Fruit fly (Drosophila melanogaster) whole organism, embryonic: ENCODE data around the gene CG16736.

ENCODE experiments used
- Adf1 ChIP-seq: fragments of 200-800 bp; sonication (Bioruptor generic); IDR thresholded peaks from 2 replicates; pipeline ENCODE4 v1.3.6; 2022; ENCODE audit warnings: missing biosample characterization, missing genetic modification characterization
- Bdp1 ChIP-seq: fragments of 200-800 bp; sonication (Bioruptor generic); optimal IDR thresholded peaks from 3 replicates; lab custom pipeline; 2016; ENCODE audit warnings: missing biosample characterization, missing genetic modification characterization
- CG10267 ChIP-seq: fragments of 200-800 bp; sonication (Bioruptor generic); optimal IDR thresholded peaks from 2 replicates; lab custom pipeline; 2018; ENCODE audit warnings: missing biosample characterization, mild to moderate bottlenecking, missing genetic modification characterization, moderate library complexity
- CG13624 ChIP-seq: fragments of 200-800 bp; sonication (Bioruptor generic); optimal IDR thresholded peaks from 2 replicates; lab custom pipeline; 2016; ENCODE audit warnings: missing biosample characterization, missing genetic modification characterization
- CG16813 ChIP-seq: fragments of 200-800 bp; sonication (Bioruptor generic); IDR thresholded peaks from 3 replicates; pipeline ENCODE4 v1.3.6; 2022; ENCODE audit warnings: missing biosample characterization, missing genetic modification characterization; ENCODE audit not compliant: partially characterized antibody
- CG17829 ChIP-seq: fragments of 200-800 bp; optimal IDR thresholded peaks from 2 replicates; lab custom pipeline; 2019; ENCODE audit warnings: missing biosample characterization, mild to moderate bottlenecking, missing genetic modification characterization, moderate library complexity
- CG18764 ChIP-seq: fragments of 200-800 bp; sonication (Bioruptor generic); optimal IDR thresholded peaks from 3 replicates; lab custom pipeline; 2016; ENCODE audit warnings: missing biosample characterization, missing genetic modification characterization
- CG2116 ChIP-seq: fragments of 200-800 bp; sonication (Bioruptor generic); optimal IDR thresholded peaks from 3 replicates; lab custom pipeline; 2018; ENCODE audit warnings: missing biosample characterization, mild to moderate bottlenecking, missing genetic modification characterization
- CG2120 ChIP-seq: fragments of 200-800 bp; sonication (Bioruptor generic); optimal IDR thresholded peaks from 3 replicates; lab custom pipeline; 2016; ENCODE audit warnings: missing biosample characterization, missing genetic modification characterization
- CG30020 ChIP-seq: fragments of 200-800 bp; optimal IDR thresholded peaks from 2 replicates; lab custom pipeline; 2019; ENCODE audit warnings: missing biosample characterization, mild to moderate bottlenecking, missing genetic modification characterization, moderate library complexity
- CG4617 ChIP-seq: fragments of 200-800 bp; sonication (Bioruptor generic); optimal IDR thresholded peaks from 3 replicates; lab custom pipeline; 2016; ENCODE audit warnings: missing biosample characterization, missing genetic modification characterization, borderline replicate concordance
- CG6175 ChIP-seq: fragments of 200-800 bp; sonication (Bioruptor generic); IDR thresholded peaks from 3 replicates; pipeline ENCODE4 v1.3.6; 2022; ENCODE audit warnings: missing biosample characterization, missing genetic modification characterization
- CG6791 ChIP-seq: fragments of 200-800 bp; sonication (Bioruptor generic); IDR thresholded peaks from 3 replicates; pipeline ENCODE4 v1.3.6; 2022; ENCODE audit warnings: missing biosample characterization, missing genetic modification characterization; ENCODE audit not compliant: partially characterized antibody
- CG7928 ChIP-seq: fragments of 200-800 bp; sonication (Bioruptor generic); optimal IDR thresholded peaks from 2 replicates; lab custom pipeline; 2017; ENCODE audit warnings: missing biosample characterization, mild to moderate bottlenecking, missing genetic modification characterization
- CG8478 ChIP-seq: fragments of >200 bp; optimal IDR thresholded peaks from 2 replicates; lab custom pipeline; 2018
- CHES-1-like ChIP-seq: fragments of 200-800 bp; sonication (Bioruptor generic); optimal IDR thresholded peaks from 2 replicates; lab custom pipeline; 2016; ENCODE audit warnings: missing biosample characterization, missing genetic modification characterization
- D19A ChIP-seq: fragments of 200-800 bp; optimal IDR thresholded peaks from 3 replicates; lab custom pipeline; 2019; ENCODE audit warnings: missing biosample characterization, mild to moderate bottlenecking, missing genetic modification characterization, moderate library complexity
- Dek ChIP-seq: fragments of 200-800 bp; sonication (Bioruptor generic); optimal IDR thresholded peaks from 3 replicates; lab custom pipeline; 2019; ENCODE audit warnings: missing biosample characterization, mild to moderate bottlenecking, missing genetic modification characterization, moderate library complexity
- E2f2 ChIP-seq: fragments of 200-800 bp; sonication (Bioruptor generic); IDR thresholded peaks from 2 replicates; pipeline ENCODE4 v1.3.6; 2022; ENCODE audit warnings: missing biosample characterization, missing genetic modification characterization
- Fer1 ChIP-seq: fragments of 200-800 bp; sonication (Bioruptor generic); optimal IDR thresholded peaks from 2 replicates; lab custom pipeline; 2017; ENCODE audit warnings: missing biosample characterization, mild to moderate bottlenecking, missing genetic modification characterization
- Hsf ChIP-seq: fragments of 200-800 bp; sonication (Bioruptor generic); optimal IDR thresholded peaks from 3 replicates; lab custom pipeline; 2016; ENCODE audit warnings: missing biosample characterization, missing genetic modification characterization
- NfI ChIP-seq: fragments of 200-800 bp; sonication (Bioruptor generic); optimal IDR thresholded peaks from 3 replicates; lab custom pipeline; 2018; ENCODE audit warnings: missing biosample characterization, mild to moderate bottlenecking, missing genetic modification characterization, moderate library complexity
- Opbp ChIP-seq: fragments of 200-800 bp; sonication (Bioruptor generic); IDR thresholded peaks from 3 replicates; pipeline ENCODE4 v1.3.6; 2022; ENCODE audit warnings: missing biosample characterization, missing genetic modification characterization; ENCODE audit not compliant: partially characterized antibody
- Ptx1 ChIP-seq: fragments of 200-800 bp; sonication (Bioruptor generic); IDR thresholded peaks from 2 replicates; pipeline ENCODE4 v1.3.6; 2022; ENCODE audit warnings: missing biosample characterization, missing genetic modification characterization
- Ravus ChIP-seq: fragments of 200-800 bp; sonication (Bioruptor generic); IDR thresholded peaks from 2 replicates; pipeline ENCODE4 v1.3.6; 2022; ENCODE audit warnings: missing biosample characterization, missing genetic modification characterization
- Stat92E ChIP-seq, 3 experiments: fragments of >200 bp in 2 of 3; fragments of 200-800 bp in 1 of 3; sonication (Bioruptor generic) in 1 of 3; optimal IDR thresholded peaks; 2 replicates each; lab custom pipeline; 2017 to 2019; ENCODE audit warnings: missing biosample characterization in 3 of 3, missing genetic modification characterization in 3 of 3, mild to moderate bottlenecking in 1 of 3, moderate library complexity in 1 of 3
- YL-1 ChIP-seq: fragments of 200-800 bp; sonication (Bioruptor generic); optimal IDR thresholded peaks from 3 replicates; lab custom pipeline; 2017; ENCODE audit warnings: missing biosample characterization, mild to moderate bottlenecking, missing genetic modification characterization
- aop ChIP-seq: fragments of 200-800 bp; sonication (Bioruptor generic); IDR thresholded peaks from 2 replicates; pipeline ENCODE4 v1.3.6; 2022; ENCODE audit warnings: missing biosample characterization, missing genetic modification characterization
- bsh ChIP-seq, 2 experiments: fragments of 200-800 bp; sonication (Bioruptor generic); optimal IDR thresholded peaks; 2 replicates each; lab custom pipeline; 2017 to 2018; ENCODE audit warnings: mild to moderate bottlenecking in 2 of 2, missing biosample characterization in 2 of 2, missing genetic modification characterization in 2 of 2, moderate library complexity in 1 of 2
- chif ChIP-seq, 2 experiments: fragments of 200-800 bp; sonication (Bioruptor generic); optimal IDR thresholded peaks; 3 replicates each; lab custom pipeline; 2016; ENCODE audit warnings: missing biosample characterization in 2 of 2, missing genetic modification characterization in 2 of 2
- chinmo ChIP-seq: fragments of 200-800 bp; sonication (Bioruptor generic); IDR thresholded peaks from 4 replicates; pipeline ENCODE4 v1.3.6; 2022; ENCODE audit warnings: missing biosample characterization, missing genetic modification characterization; ENCODE audit not compliant: partially characterized antibody
- chn ChIP-seq: fragments of 200-800 bp; sonication (Bioruptor generic); optimal IDR thresholded peaks from 2 replicates; lab custom pipeline; 2016; ENCODE audit warnings: missing biosample characterization, missing genetic modification characterization
- ci ChIP-seq: fragments of 200-800 bp; sonication (Bioruptor generic); IDR thresholded peaks from 3 replicates; pipeline ENCODE4 v1.3.6; 2022; ENCODE audit warnings: missing biosample characterization, missing genetic modification characterization
- dan ChIP-seq: fragments of 200-800 bp; sonication (Bioruptor generic); IDR thresholded peaks from 2 replicates; pipeline ENCODE4 v1.3.6; 2022; ENCODE audit warnings: missing biosample characterization, missing genetic modification characterization
- dmrt99B ChIP-seq: fragments of 200-800 bp; sonication (Bioruptor generic); optimal IDR thresholded peaks from 2 replicates; lab custom pipeline; 2018; ENCODE audit warnings: missing biosample characterization, mild to moderate bottlenecking, missing genetic modification characterization, moderate library complexity
- fd102C ChIP-seq: fragments of 200-800 bp; sonication (Bioruptor generic); optimal IDR thresholded peaks from 2 replicates; lab custom pipeline; 2018; ENCODE audit warnings: missing biosample characterization, mild to moderate bottlenecking, missing genetic modification characterization, moderate library complexity
- hkb ChIP-seq, 2 experiments: fragments of 200-800 bp in 1 of 2; fragments of >200 bp in 1 of 2; sonication (Bioruptor generic) in 1 of 2; IDR thresholded peaks in 1 of 2; optimal IDR thresholded peaks in 1 of 2; 2 replicates each; pipeline versions ENCODE4 v1.3.6 to Lab custom; 2017 to 2022; ENCODE audit warnings: missing biosample characterization in 1 of 2, missing genetic modification characterization in 1 of 2
- insv ChIP-seq, 2 experiments: fragments of 200-800 bp; sonication (Bioruptor generic); optimal IDR thresholded peaks; 3 replicates each; lab custom pipeline; 2016 to 2018; ENCODE audit warnings: missing biosample characterization in 2 of 2, missing genetic modification characterization in 2 of 2
- inv ChIP-seq: fragments of 200-800 bp; sonication (Bioruptor generic); IDR thresholded peaks from 2 replicates; pipeline ENCODE4 v1.3.6; 2022; ENCODE audit warnings: missing biosample characterization, missing genetic modification characterization; ENCODE audit not compliant: partially characterized antibody
- knrl ChIP-seq: fragments of 200-800 bp; sonication (Bioruptor generic); IDR thresholded peaks from 3 replicates; pipeline ENCODE4 v1.3.6; 2022; ENCODE audit warnings: missing biosample characterization, missing genetic modification characterization; ENCODE audit not compliant: partially characterized antibody
- nmo ChIP-seq: fragments of 200-800 bp; sonication (Bioruptor generic); optimal IDR thresholded peaks from 2 replicates; lab custom pipeline; 2018; ENCODE audit warnings: missing biosample characterization, mild to moderate bottlenecking, missing genetic modification characterization, moderate library complexity
- phol ChIP-seq: fragments of 200-800 bp; sonication (Bioruptor generic); optimal IDR thresholded peaks from 3 replicates; lab custom pipeline; 2018; ENCODE audit warnings: missing biosample characterization, mild to moderate bottlenecking, missing genetic modification characterization, moderate library complexity
- pzg ChIP-seq: fragments of 200-800 bp; sonication (Bioruptor generic); optimal IDR thresholded peaks from 3 replicates; lab custom pipeline; 2018; ENCODE audit warnings: missing biosample characterization, mild to moderate bottlenecking, missing genetic modification characterization, moderate library complexity
- sna ChIP-seq: fragments of 200-800 bp; sonication (Bioruptor generic); IDR thresholded peaks from 2 replicates; pipeline ENCODE4 v1.3.6; 2022; ENCODE audit warnings: missing biosample characterization, missing genetic modification characterization; ENCODE audit not compliant: partially characterized antibody
- sob ChIP-seq: fragments of 200-800 bp; sonication (Bioruptor generic); IDR thresholded peaks from 2 replicates; pipeline ENCODE4 v1.3.6; 2022; ENCODE audit warnings: missing biosample characterization, missing genetic modification characterization
- ssp ChIP-seq: fragments of 200-800 bp; sonication (Bioruptor generic); IDR thresholded peaks from 2 replicates; pipeline ENCODE4 v1.3.6; 2022; ENCODE audit warnings: missing biosample characterization, missing genetic modification characterization
- vvl ChIP-seq: fragments of 200-800 bp; sonication (Bioruptor generic); IDR thresholded peaks from 2 replicates; pipeline ENCODE4 v1.3.6; 2022; ENCODE audit warnings: missing biosample characterization, missing genetic modification characterization
- zen2 ChIP-seq: fragments of 200-800 bp; sonication (Bioruptor generic); IDR thresholded peaks from 3 replicates; pipeline ENCODE4 v1.3.6; 2022; ENCODE audit warnings: missing biosample characterization, missing genetic modification characterization; ENCODE audit not compliant: partially characterized antibody
- zfh2 ChIP-seq: fragments of 200-800 bp; sonication (Bioruptor generic); optimal IDR thresholded peaks from 2 replicates; lab custom pipeline; 2016; ENCODE audit warnings: missing biosample characterization, missing genetic modification characterization

The CG16736 gene

dm6 chr3R:9266765-9267164, 9.2 kb upstream of the CG16736 start, which contains the start of the genes TrpRS and Vps16A (continued):
- TF ChIP-seq CG18764 = peak; percentile 13
- TF ChIP-seq chif (GFP tag; optimal IDR thresholded peaks at IDR 0.05; lab: Kevin White, UChicago) = peak in 1 of 2 experiments; percentile 19
- TF ChIP-seq Hsf (GFP tag; lab: Kevin White, UChicago) = peak; percentile 9
- TF ChIP-seq Stat92E (GFP tag; optimal IDR thresholded peaks at IDR 0.05; lab: Kevin White, UChicago) = no peak
- TF ChIP-seq CG2116 (GFP tag; lab: Kevin White, UChicago) = peak; percentile 95
- TF ChIP-seq Dek (tag; lab: Kevin White, UChicago) = no peak
- TF ChIP-seq chn (GFP tag; lab: Kevin White, UChicago) = peak; percentile 30
- peak; percentile 19 for TF ChIP-seq Fer1 (GFP tag; lab: Kevin White, UChicago)
- TF ChIP-seq CG7928 (GFP tag; lab: Kevin White, UChicago) = peak; percentile 23
- peak; percentile 14 for TF ChIP-seq CG2120 (GFP tag; lab: Kevin White, UChicago)
- no peak for TF ChIP-seq zfh2 (GFP tag; lab: Kevin White, UChicago)
- TF ChIP-seq phol (tag; lab: Kevin White, UChicago) = peak; percentile 35
- TF ChIP-seq sob (GFP tag; lab: Robert Waterston, UW) = 0 out of 2 replicates have a peak, but pooled peaks have one; percentile 22
- TF ChIP-seq pzg (GFP tag; lab: Kevin White, UChicago) = peak; percentile 96
- TF ChIP-seq zen2 = peak; percentile 99
- peak; percentile 99 for TF ChIP-seq CG6791 (GFP tag; lab: Robert Waterston, UW)
- peak; percentile 51 for TF ChIP-seq CG10267 (tag; lab: Kevin White, UChicago)
- TF ChIP-seq CG13624 = peak; percentile 0
- peak; percentile 82 for TF ChIP-seq CG30020
- TF ChIP-seq CG17829 = peak; percentile 63
- peak; percentile 95 for TF ChIP-seq inv (GFP tag; lab: Robert Waterston, UW)
- peak; percentile 97 for TF ChIP-seq ssp (GFP tag; lab: Robert Waterston, UW)
- TF ChIP-seq fd102C (GFP tag; lab: Kevin White, UChicago) = no peak
- peak; percentile 46; the same call in 1 of the 2 replicates for TF ChIP-seq vvl (GFP tag; lab: Robert Waterston, UW)
- TF ChIP-seq NfI (GFP tag; lab: Kevin White, UChicago) = peak; percentile 36
- TF ChIP-seq chinmo = peak; percentile 100
- TF ChIP-seq Ravus = no peak
- peak; percentile 82 for TF ChIP-seq CG4617 (GFP tag; lab: Kevin White, UChicago)
- peak; percentile 97 for TF ChIP-seq knrl (GFP tag; lab: Robert Waterston, UW)
- TF ChIP-seq D19A (tag; lab: Kevin White, UChicago) = no peak
- TF ChIP-seq dan = no peak
- peak; percentile 20 for TF ChIP-seq hkb (optimal IDR thresholded peaks at IDR 0.05; lab: Kevin White, UChicago)
- no peak for TF ChIP-seq hkb (GFP tag; IDR thresholded peaks at IDR 0.05; lab: Robert Waterston, UW)
- TF ChIP-seq nmo (GFP tag; lab: Kevin White, UChicago) = peak; percentile 57
- TF ChIP-seq insv (GFP tag; optimal IDR thresholded peaks at IDR 0.05; lab: Kevin White, UChicago) = peak in 1 of 2 experiments; percentile 40
- peak; percentile 98 for TF ChIP-seq Opbp (GFP tag; lab: Robert Waterston, UW)
- no peak for TF ChIP-seq Bdp1
- TF ChIP-seq YL-1 (GFP tag; lab: Kevin White, UChicago) = peak; percentile 92
- TF ChIP-seq CG6175 (GFP tag; lab: Robert Waterston, UW) = no peak
- TF ChIP-seq CG8478 (lab: Kevin White, UChicago) = no peak
- TF ChIP-seq Adf1 (GFP tag; lab: Robert Waterston, UW) = no peak
- TF ChIP-seq E2f2 (GFP tag; lab: Robert Waterston, UW) = peak; percentile 65
- no peak for TF ChIP-seq aop (GFP tag; lab: Robert Waterston, UW)
- TF ChIP-seq ci (GFP tag; lab: Robert Waterston, UW) = peak; percentile 39; the same call in 1 of the 3 replicates
- peak; percentile 53 for TF ChIP-seq CHES-1-like
- TF ChIP-seq bsh (GFP tag; optimal IDR thresholded peaks at IDR 0.05; lab: Kevin White, UChicago) = no peak
- TF ChIP-seq CG16813 (GFP tag; lab: Robert Waterston, UW) = peak; percentile 98
- peak; percentile 98 for TF ChIP-seq sna (GFP tag; lab: Robert Waterston, UW)
- TF ChIP-seq dmrt99B (tag; lab: Kevin White, UChicago) = no peak
- no peak for TF ChIP-seq Ptx1
